Fruit fly (Drosophila melanogaster): ENCODE results near the gene Mcm10.

- no peak for TF ChIP-seq CG8478 (optimal IDR thresholded peaks at IDR 0.05)
- no peak for TF ChIP-seq CTCF (optimal IDR thresholded peaks at IDR 0.05)
Measured at dm6 chr2L:21187753-21188152, 8.0 kb downstream of the Mcm10 start.

All from S2 (cell line).